Worm (Caenorhabditis elegans): ENCODE results near the gene clh-6.

clh-6 gene

ce11 chrV:12070419-12070818 is 7.3 kb upstream of the clh-6 start, which contains the start of gene kmo-1:
Gene kmo-1 (minus strand): TSS chrV:12070519.
- TF ChIP-seq ztf-4 (tag; optimal IDR thresholded peaks at IDR 0.05) (no peak), skn-1 (tag; optimal IDR thresholded peaks at IDR 0.05) (no peak), pha-4 (tag; optimal IDR thresholded peaks at IDR 0.05) (no peak), lin-39 (tag; optimal IDR thresholded peaks at IDR 0.05) (no peak), pqm-1 (tag; optimal IDR thresholded peaks at IDR 0.05) (no peak), R02D3.7 (tag; optimal IDR thresholded peaks at IDR 0.05) (no peak), mdl-1 (tag; optimal IDR thresholded peaks at IDR 0.05) (no peak), mml-1 (tag; optimal IDR thresholded peaks at IDR 0.05) (no peak), eor-1 (tag; optimal IDR thresholded peaks at IDR 0.05) (no peak), elt-3 (tag; optimal IDR thresholded peaks at IDR 0.05) (no peak), nhr-77 (tag; optimal IDR thresholded peaks at IDR 0.05) (no peak), lsy-12 (tag; optimal IDR thresholded peaks at IDR 0.05) (no peak), ceh-16 (tag; optimal IDR thresholded peaks at IDR 0.05) (no peak), egl-27 (tag; optimal IDR thresholded peaks at IDR 0.05) (no peak), elt-1 (tag; optimal IDR thresholded peaks at IDR 0.05) (no peak), nhr-67 (tag; optimal IDR thresholded peaks at IDR 0.05) (no peak), nhr-237 (tag; optimal IDR thresholded peaks at IDR 0.05) (no peak), ceh-28 (tag; optimal IDR thresholded peaks at IDR 0.05) (no peak)

ce11 chrV:12068437-12068836 is 5.3 kb upstream of the clh-6 start, which contains the start of gene kmo-2:
Gene kmo-2 (minus strand): TSS chrV:12068537.
- TF ChIP-seq nhr-237 (tag; optimal IDR thresholded peaks at IDR 0.05) (no peak), ceh-28 (tag; optimal IDR thresholded peaks at IDR 0.05) (no peak), hmg-11 (tag; optimal IDR thresholded peaks at IDR 0.05) (no peak)

- TF ChIP-seq fkh-2 (tag; optimal IDR thresholded peaks at IDR 0.05) (no peak), lin-15B (tag; optimal IDR thresholded peaks at IDR 0.05) (peak; percentile 5), nfya-1 (tag; optimal IDR thresholded peaks at IDR 0.05; ENCODE audit: insufficient read depth) (peak; percentile 5), pqm-1 (tag; optimal IDR thresholded peaks at IDR 0.05) (no peak)
These were observed 2.7 kb upstream of the clh-6 start for ce11 chrV:12065859-12066258.

- peak; percentile 31 for TF ChIP-seq lin-39 (tag; optimal IDR thresholded peaks at IDR 0.05)
- TF ChIP-seq snpc-4 (tag; optimal IDR thresholded peaks at IDR 0.05): peak; percentile 37
- TF ChIP-seq ama-1 (optimal IDR thresholded peaks at IDR 0.05): peak; percentile 28
- TF ChIP-seq nfya-1 (tag; optimal IDR thresholded peaks at IDR 0.05; ENCODE audit: insufficient read depth): peak; percentile 46
- TF ChIP-seq elt-2 (tag; optimal IDR thresholded peaks at IDR 0.05): peak; percentile 7
- no peak for TF ChIP-seq egl-5 (tag; optimal IDR thresholded peaks at IDR 0.05)
- peak; percentile 22 for TF ChIP-seq pha-4 (tag; optimal IDR thresholded peaks at IDR 0.05)
- TF ChIP-seq nhr-25 (tag; optimal IDR thresholded peaks at IDR 0.05): peak; percentile 29
- peak; percentile 63 for TF ChIP-seq ceh-28 (tag; optimal IDR thresholded peaks at IDR 0.05)
- TF ChIP-seq hmg-11 (tag; optimal IDR thresholded peaks at IDR 0.05): no peak
These were observed 2.2 kb upstream of the clh-6 start, which contains the start of gene pqn-53 for ce11 chrV:12065369-12065768. Gene pqn-53 (minus strand): TSS chrV:12065391.

DNA sequence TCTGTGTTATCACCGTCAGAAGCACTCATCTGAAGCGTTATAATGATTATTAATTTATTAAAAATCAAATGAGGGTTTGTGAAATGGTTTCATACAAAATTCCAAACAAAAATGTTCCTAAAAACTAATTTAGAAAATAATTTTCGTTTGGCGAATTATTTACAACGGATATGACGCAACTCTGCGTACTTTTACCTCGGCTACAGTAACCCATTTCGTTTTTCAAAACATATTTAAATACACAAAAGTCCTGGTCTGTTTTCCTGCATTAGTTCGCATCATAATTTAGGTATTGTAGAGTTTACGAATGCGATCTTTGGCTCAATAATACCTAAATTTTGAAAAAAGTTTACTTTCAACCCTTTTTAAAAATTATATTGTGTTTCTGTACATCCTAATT is 3.4 kb downstream of the clh-6 start, which contains the start of gene R07B7.2:
Gene R07B7.2 (minus strand): TSS at position 35 of the 400 bp plus-strand sequence.
- TF ChIP-seq ceh-16 (tag; optimal IDR thresholded peaks at IDR 0.05): no peak

ce11 chrV:12053598-12053997 is 9.6 kb downstream of the clh-6 start, which contains the start of gene F10C2.7:
Gene F10C2.7 (plus strand): TSS chrV:12053898.
- no peak for TF ChIP-seq jun-1 (tag; optimal IDR thresholded peaks at IDR 0.05)

DNA sequence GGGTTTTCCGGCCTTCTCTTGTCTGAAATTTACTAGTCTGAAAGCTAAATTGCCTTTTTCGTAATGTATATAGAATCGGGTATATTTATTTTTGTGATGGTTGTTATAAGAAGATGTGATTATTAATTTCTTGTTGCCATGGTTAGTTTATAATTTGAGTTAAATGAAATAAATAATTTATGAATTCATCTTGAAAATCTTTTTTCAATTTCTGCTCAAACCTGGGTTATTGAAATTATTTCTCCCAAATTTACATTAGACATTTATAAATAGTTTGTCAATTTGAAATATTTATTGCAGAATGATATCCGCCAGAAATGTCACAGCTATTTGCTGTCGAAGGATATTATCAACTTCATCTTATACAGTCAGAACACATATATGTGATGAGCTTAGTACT is 14.7 kb downstream of the clh-6 start, which contains the start of gene dars-2:
Gene dars-2 (plus strand): TSS at position 301 of the 400 bp plus-strand sequence.
- TF ChIP-seq eor-1 (tag; optimal IDR thresholded peaks at IDR 0.05) (no peak), zag-1 (tag; optimal IDR thresholded peaks at IDR 0.05) (no peak), aly-2 (tag; optimal IDR thresholded peaks at IDR 0.05) (no peak), nhr-237 (tag; optimal IDR thresholded peaks at IDR 0.05) (no peak)

All from whole organism, L3 larva.